Worm (Caenorhabditis elegans) whole organism, L4 larva: ENCODE data around the gene Y62H9A.8.

Experiments
- D1046.2 ChIP-seq: fragments of 200-800 bp; sonication (Bioruptor generic); IDR thresholded peaks from 2 replicates; pipeline ENCODE4 v1.3.6; 2022; ENCODE audit warnings: missing genetic modification characterization, missing compliant biosample characterization
- F10B5.3 ChIP-seq: sonication (generic microtip); optimal IDR thresholded peaks from 2 replicates; lab custom pipeline; 2016; ENCODE audit warnings: mild to moderate bottlenecking, missing genetic modification characterization, missing compliant biosample characterization
- F37D6.2 ChIP-seq: sonication (generic microtip); optimal IDR thresholded peaks from 2 replicates; lab custom pipeline; 2016; ENCODE audit warnings: mild to moderate bottlenecking, missing genetic modification characterization, missing compliant biosample characterization
- T20F7.1 ChIP-seq: fragments of 200-800 bp; sonication (Bioruptor generic); optimal IDR thresholded peaks from 2 replicates; lab custom pipeline; 2018; ENCODE audit warnings: mild to moderate bottlenecking, missing genetic modification characterization, missing compliant biosample characterization
- Y48G9A.11 ChIP-seq: fragments of 200-800 bp; sonication (Bioruptor generic); IDR thresholded peaks from 2 replicates; pipeline ENCODE4 v1.3.6; 2022; ENCODE audit warnings: missing genetic modification reagents, missing genetic modification characterization, missing compliant biosample characterization
- Y5F2A.4 ChIP-seq: fragments of 200-800 bp; sonication (Bioruptor generic); optimal IDR thresholded peaks from 2 replicates; lab custom pipeline; 2018; ENCODE audit warnings: mild to moderate bottlenecking, missing genetic modification characterization, missing compliant biosample characterization
- Y75B8A.6 ChIP-seq: fragments of 200-800 bp; sonication (Bioruptor generic); IDR thresholded peaks from 2 replicates; pipeline ENCODE4 v1.3.6; 2022; ENCODE audit warnings: missing genetic modification reagents, missing genetic modification characterization, missing compliant biosample characterization
- aha-1 ChIP-seq: fragments of 150-350 bp; peaks from one replicate; lab custom pipeline; 2014; ENCODE audit warnings: missing biosample characterization, missing genetic modification characterization
- arid-1 ChIP-seq: fragments of 200-800 bp; sonication (Bioruptor generic); conservative IDR thresholded peaks from 2 replicates; pipeline ENCODE4 v1.3.6; 2022; ENCODE audit warnings: missing genetic modification reagents, missing genetic modification characterization, missing compliant biosample characterization
- ceh-20 ChIP-seq: fragments of 200-800 bp; sonication (Bioruptor generic); IDR thresholded peaks from 2 replicates; pipeline ENCODE4 v1.3.6; 2022; ENCODE audit warnings: missing genetic modification reagents, missing genetic modification characterization, missing compliant biosample characterization
- ceh-32 ChIP-seq: sonication (generic microtip); optimal IDR thresholded peaks from 2 replicates; lab custom pipeline; 2016; ENCODE audit warnings: mild to moderate bottlenecking, missing genetic modification characterization, missing compliant biosample characterization; ENCODE audit not compliant: poor library complexity
- ceh-44 ChIP-seq: fragments of 200-800 bp; sonication (Bioruptor generic); IDR thresholded peaks from 2 replicates; pipeline ENCODE4 v1.3.6; 2022; ENCODE audit warnings: missing genetic modification reagents, missing genetic modification characterization, missing compliant biosample characterization
- daf-16 ChIP-seq, 3 experiments: sonication (generic microtip); optimal IDR thresholded peaks; 2 replicates each; lab custom pipeline; 2016 to 2017; ENCODE audit warnings: missing genetic modification characterization in 3 of 3, missing genetic modification reagents in 3 of 3, mild to moderate bottlenecking in 2 of 3, missing compliant biosample characterization in 2 of 3, missing biosample characterization in 1 of 3, moderate library complexity in 1 of 3
- dmd-6 ChIP-seq: fragments of 200-800 bp; sonication (Bioruptor generic); IDR thresholded peaks from 2 replicates; pipeline ENCODE4 v1.3.6; 2022; ENCODE audit warnings: missing genetic modification reagents, missing genetic modification characterization, missing compliant biosample characterization
- duxl-1 ChIP-seq: sonication (generic microtip); optimal IDR thresholded peaks from 2 replicates; lab custom pipeline; 2016; ENCODE audit warnings: mild to moderate bottlenecking, missing genetic modification characterization, moderate library complexity, missing compliant biosample characterization; ENCODE audit not compliant: poor library complexity
- dve-1 ChIP-seq: sonication (generic microtip); optimal IDR thresholded peaks from 2 replicates; lab custom pipeline; 2017; ENCODE audit warnings: antibody characterized with exemption, mild to moderate bottlenecking, missing genetic modification characterization, missing compliant biosample characterization; ENCODE audit not compliant: insufficient read depth
- egl-43 ChIP-seq: fragments of 200-800 bp; sonication (Bioruptor generic); IDR thresholded peaks from 2 replicates; pipeline ENCODE4 v1.3.6; 2022; ENCODE audit warnings: missing genetic modification reagents, missing genetic modification characterization, missing compliant biosample characterization
- hlh-11 ChIP-seq: fragments of 200-800 bp; sonication (Bioruptor generic); optimal IDR thresholded peaks from 2 replicates; lab custom pipeline; 2018; ENCODE audit warnings: mild to moderate bottlenecking, missing genetic modification characterization, missing compliant biosample characterization
- hlh-30 ChIP-seq: sonication (generic microtip); optimal IDR thresholded peaks from 2 replicates; lab custom pipeline; 2017; ENCODE audit warnings: antibody characterized with exemption, mild to moderate bottlenecking, missing genetic modification characterization, missing compliant biosample characterization; ENCODE audit not compliant: insufficient read depth
- hmg-1.1 ChIP-seq: fragments of 200-800 bp; sonication (Bioruptor generic); IDR thresholded peaks from 2 replicates; pipeline ENCODE4 v1.3.6; 2022; ENCODE audit warnings: missing genetic modification reagents, missing genetic modification characterization, missing compliant biosample characterization
- jun-1 ChIP-seq: fragments of 150-350 bp; optimal IDR thresholded peaks from 2 replicates; lab custom pipeline; 2014; ENCODE audit warnings: missing biosample characterization, missing genetic modification reagents, missing genetic modification characterization
- lin-13 ChIP-seq: fragments of 150-350 bp; optimal IDR thresholded peaks from 2 replicates; lab custom pipeline; 2014; ENCODE audit warnings: missing biosample characterization, missing genetic modification reagents, missing genetic modification characterization
- lsy-2 ChIP-seq, 2 experiments: fragments of 150-350 bp in 1 of 2; sonication (generic microtip) in 1 of 2; optimal IDR thresholded peaks; 2 replicates each; lab custom pipeline; 2014 to 2017; ENCODE audit warnings: missing biosample characterization in 2 of 2, missing genetic modification characterization in 2 of 2
- madf-9 ChIP-seq: fragments of 200-800 bp; sonication (Bioruptor generic); conservative IDR thresholded peaks from 2 replicates; pipeline ENCODE4 v1.3.6; 2022; ENCODE audit warnings: missing genetic modification reagents, missing genetic modification characterization, missing compliant biosample characterization
- mdl-1 ChIP-seq, 2 experiments: fragments of 150-350 bp in 1 of 2; sonication (generic microtip) in 1 of 2; optimal IDR thresholded peaks; 2 replicates each; lab custom pipeline; 2014 to 2017; ENCODE audit warnings: missing biosample characterization in 2 of 2, missing genetic modification characterization in 2 of 2
- mdt-29 ChIP-seq: fragments of 200-800 bp; sonication (Bioruptor generic); IDR thresholded peaks from 2 replicates; pipeline ENCODE4 v1.3.6; 2022; ENCODE audit warnings: missing genetic modification reagents, missing genetic modification characterization, missing compliant biosample characterization
- mes-2 ChIP-seq: sonication (generic microtip); optimal IDR thresholded peaks from 2 replicates; lab custom pipeline; 2016; ENCODE audit warnings: missing genotype, mild to moderate bottlenecking, missing genetic modification characterization, missing compliant biosample characterization; ENCODE audit not compliant: poor library complexity, severe bottlenecking
- mxl-3 ChIP-seq: fragments of 200-800 bp; sonication (Bioruptor generic); optimal IDR thresholded peaks from 2 replicates; lab custom pipeline; 2018; ENCODE audit warnings: mild to moderate bottlenecking, missing genetic modification characterization, missing compliant biosample characterization
- nhr-10 ChIP-seq: fragments of 150-350 bp; optimal IDR thresholded peaks from 2 replicates; lab custom pipeline; 2014; ENCODE audit warnings: missing biosample characterization, missing genetic modification characterization
- nhr-102 ChIP-seq: sonication (generic microtip); optimal IDR thresholded peaks from 2 replicates; lab custom pipeline; 2016; ENCODE audit warnings: mild to moderate bottlenecking, missing genetic modification characterization, moderate library complexity, missing compliant biosample characterization
- nhr-28 ChIP-seq: fragments of 150-350 bp; optimal IDR thresholded peaks from 2 replicates; lab custom pipeline; 2014; ENCODE audit warnings: missing biosample characterization, missing genetic modification characterization
- nhr-42 ChIP-seq: fragments of 200-800 bp; sonication (Bioruptor generic); IDR thresholded peaks from 2 replicates; pipeline ENCODE4 v1.3.6; 2022; ENCODE audit warnings: missing genetic modification characterization, missing compliant biosample characterization
- nhr-48 ChIP-seq: sonication (generic microtip); optimal IDR thresholded peaks from 2 replicates; lab custom pipeline; 2016; ENCODE audit warnings: mild to moderate bottlenecking, missing genetic modification characterization, missing compliant biosample characterization
- nhr-77 ChIP-seq: fragments of 150-350 bp; optimal IDR thresholded peaks from 2 replicates; lab custom pipeline; 2014; ENCODE audit warnings: missing biosample characterization, missing genetic modification characterization
- pha-4 ChIP-seq, 2 experiments: fragments of 150-350 bp in 1 of 2; fragments of 200-800 bp in 1 of 2; sonication (Bioruptor generic) in 1 of 2; IDR thresholded peaks in 1 of 2; optimal IDR thresholded peaks in 1 of 2; 2 replicates each; pipeline versions ENCODE4 v1.3.6 to Lab custom; 2014 to 2022; ENCODE audit warnings: missing genetic modification characterization in 2 of 2, missing genetic modification reagents in 2 of 2, missing biosample characterization in 1 of 2, missing compliant biosample characterization in 1 of 2
- php-3 ChIP-seq: fragments of 200-800 bp; sonication (Bioruptor generic); IDR thresholded peaks from 2 replicates; pipeline ENCODE4 v1.3.6; 2022; ENCODE audit warnings: missing genetic modification reagents, missing genetic modification characterization, missing compliant biosample characterization
- pqm-1 ChIP-seq: sonication (generic microtip); optimal IDR thresholded peaks from 2 replicates; lab custom pipeline; 2017; ENCODE audit warnings: missing biosample characterization, missing genetic modification characterization
- rbr-2 ChIP-seq: sonication (generic microtip); optimal IDR thresholded peaks from 2 replicates; lab custom pipeline; 2016; ENCODE audit warnings: missing genotype, missing genetic modification characterization, missing compliant biosample characterization
- spr-1 ChIP-seq: sonication (generic microtip); optimal IDR thresholded peaks from 2 replicates; lab custom pipeline; 2016; ENCODE audit warnings: mild to moderate bottlenecking, missing genetic modification characterization, missing compliant biosample characterization
- spr-3 ChIP-seq: fragments of 200-800 bp; sonication (Bioruptor generic); optimal IDR thresholded peaks from 2 replicates; lab custom pipeline; 2018; ENCODE audit warnings: mild to moderate bottlenecking, missing genetic modification characterization, missing compliant biosample characterization
- unc-39 ChIP-seq: sonication (generic microtip); optimal IDR thresholded peaks from 2 replicates; lab custom pipeline; 2017; ENCODE audit warnings: missing biosample characterization, missing genetic modification characterization
- unc-62 ChIP-seq, 3 experiments: fragments of 150-350 bp in 1 of 3; sonication (generic microtip); optimal IDR thresholded peaks in 2 of 3; peaks in 1 of 3; 1 replicate in 1 of 3; 2 replicates in 2 of 3; lab custom pipeline; 2014 to 2017; ENCODE audit warnings: missing biosample characterization in 3 of 3, missing genetic modification characterization in 3 of 3, missing genetic modification reagents in 3 of 3, missing genotype in 1 of 3
- zip-2 ChIP-seq: fragments of 150-350 bp; optimal IDR thresholded peaks from 2 replicates; lab custom pipeline; 2014; ENCODE audit warnings: missing biosample characterization, missing genetic modification characterization
- ztf-7 ChIP-seq: fragments of 150-350 bp; optimal IDR thresholded peaks from 2 replicates; lab custom pipeline; 2014; ENCODE audit warnings: missing biosample characterization, missing genetic modification characterization

The Y62H9A.8 gene

ce11 chrX:11925243-11925642 is 33.0 kb upstream of the Y62H9A.8 start:
- TF ChIP-seq hlh-11 (tag; lab: Kevin White, UChicago): peak; percentile 58
- TF ChIP-seq D1046.2 (GFP tag; lab: Robert Waterston, UW): no peak
- TF ChIP-seq daf-16 (GFP tag; optimal IDR thresholded peaks at IDR 0.05; lab: Kevin White, UChicago): no peak
- peak; percentile 75 for TF ChIP-seq daf-16 (tag; optimal IDR thresholded peaks at IDR 0.05; lab: Kevin White, UChicago)
- TF ChIP-seq mdt-29 (GFP tag; lab: Robert Waterston, UW): no peak
- TF ChIP-seq spr-1: no peak
- no peak for TF ChIP-seq aha-1 (tag; lab: Kevin White, UChicago)
- TF ChIP-seq unc-39 (tag; lab: Kevin White, UChicago): no peak
- peak; percentile 59 for TF ChIP-seq dmd-6 (GFP tag; lab: Robert Waterston, UW)
- no peak for TF ChIP-seq mdl-1 (tag; optimal IDR thresholded peaks at IDR 0.05; lab: Kevin White, UChicago)
- peak; percentile 8 for TF ChIP-seq nhr-48 (tag; lab: Kevin White, UChicago)
- peak; percentile 51 for TF ChIP-seq dve-1 (tag; lab: Kevin White, UChicago)
- TF ChIP-seq pqm-1 (tag; lab: Kevin White, UChicago): peak; percentile 29
- no peak for TF ChIP-seq F10B5.3 (tag; lab: Kevin White, UChicago)

- TF ChIP-seq nhr-77 (tag; lab: Kevin White, UChicago) (peak; percentile 62), Y5F2A.4 (GFP tag; lab: Kevin White, UChicago) (no peak), Y48G9A.11 (no peak), F37D6.2 (tag; lab: Kevin White, UChicago) (peak; percentile 34), jun-1 (peak; percentile 33), T20F7.1 (GFP tag; lab: Kevin White, UChicago) (peak; percentile 68), arid-1 (no peak), spr-3 (peak; percentile 58), mes-2 (tag; lab: Kevin White, UChicago) (peak; percentile 85), nhr-48 (tag; lab: Kevin White, UChicago) (peak; percentile 13), nhr-10 (tag; lab: Kevin White, UChicago) (peak; percentile 30), lsy-2 (tag; optimal IDR thresholded peaks at IDR 0.05; lab: Kevin White, UChicago) (peak in 1 of 2 experiments; percentile 14), php-3 (GFP tag; lab: Robert Waterston, UW) (0 out of 2 replicates have a peak, but pooled peaks have one; percentile 7), lin-13 (GFP tag; lab: Kevin White, UChicago) (peak; percentile 51), mdt-29 (GFP tag; lab: Robert Waterston, UW) (no peak), duxl-1 (tag; lab: Kevin White, UChicago) (peak; percentile 95), ceh-20 (GFP tag; lab: Robert Waterston, UW) (0 out of 2 replicates have a peak, but pooled peaks have one; percentile 37), zip-2 (tag; lab: Kevin White, UChicago) (peak; percentile 50), hlh-30 (tag; lab: Kevin White, UChicago) (peak; percentile 6), nhr-28 (tag; lab: Kevin White, UChicago) (peak; percentile 45), F10B5.3 (tag; lab: Kevin White, UChicago) (peak; percentile 88), hmg-1.1 (GFP tag; lab: Robert Waterston, UW) (peak; percentile 86), madf-9 (GFP tag; lab: Robert Waterston, UW) (0 out of 2 replicates have a peak, but pooled peaks have one; percentile 27), egl-43 (GFP tag; lab: Robert Waterston, UW) (no peak), dve-1 (tag; lab: Kevin White, UChicago) (peak; percentile 71), nhr-42 (GFP tag; lab: Robert Waterston, UW) (peak; percentile 60; the same call in 1 of the 2 replicates), ztf-7 (tag; lab: Kevin White, UChicago) (peak; percentile 71), ceh-44 (GFP tag; lab: Robert Waterston, UW) (peak; percentile 20; the same call in 1 of the 2 replicates), unc-62 (GFP tag; optimal IDR thresholded peaks at IDR 0.05 in 1 of 2; lab: Kevin White, UChicago) (peak in 1 of 2 experiments; percentile 95), unc-62 (tag; optimal IDR thresholded peaks at IDR 0.05; lab: Kevin White, UChicago) (no peak), mxl-3 (GFP tag; lab: Kevin White, UChicago) (peak; percentile 73), aha-1 (tag; lab: Kevin White, UChicago) (peak; percentile 97), dmd-6 (GFP tag; lab: Robert Waterston, UW) (peak; percentile 41), pha-4 (GFP tag; IDR thresholded peaks at IDR 0.05; lab: Robert Waterston, UW) (no peak; the same call in 1 of the 2 replicates), pha-4 (tag; optimal IDR thresholded peaks at IDR 0.05; lab: Kevin White, UChicago) (no peak), unc-39 (tag; lab: Kevin White, UChicago) (no peak), daf-16 (GFP tag; optimal IDR thresholded peaks at IDR 0.05; lab: Kevin White, UChicago) (peak in 1 of 2 experiments; percentile 47), daf-16 (tag; optimal IDR thresholded peaks at IDR 0.05; lab: Kevin White, UChicago) (peak; percentile 50), rbr-2 (tag; lab: Kevin White, UChicago) (peak; percentile 68), spr-1 (peak; percentile 35), nhr-102 (tag; lab: Kevin White, UChicago) (peak; percentile 84), ceh-32 (tag; lab: Kevin White, UChicago) (no peak), Y75B8A.6 (GFP tag; lab: Robert Waterston, UW) (no peak)
Observed at ce11 chrX:11924158-11924557, 31.9 kb upstream of the Y62H9A.8 start, which contains the start of gene F55G7.1. Gene F55G7.1 (plus strand): TSS chrX:11924433.
